Fruit fly (Drosophila melanogaster): ENCODE results near the gene CIAPIN1.

DNA sequence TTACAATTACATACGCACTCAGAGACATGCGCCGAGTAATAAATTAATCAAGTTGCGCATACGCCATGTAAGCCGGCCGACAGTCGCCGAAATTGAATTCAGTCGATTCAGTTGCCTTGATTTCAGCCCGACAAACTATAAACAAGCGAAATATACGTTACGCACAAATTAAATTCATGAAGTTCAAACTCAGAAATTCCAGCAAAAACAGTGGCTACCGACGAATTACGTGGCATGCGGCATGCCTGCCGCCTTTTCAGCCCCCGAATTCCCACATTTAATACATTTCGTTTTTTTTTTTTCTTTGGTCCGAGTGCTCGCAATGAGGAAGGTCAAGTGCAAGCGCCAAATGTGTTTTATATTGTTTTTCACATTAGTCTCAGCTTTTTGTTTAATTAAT is 38.3 kb downstream of the CIAPIN1 start:
- TF ChIP-seq ttk (optimal IDR thresholded peaks at IDR 0.05) (no peak), insv (optimal IDR thresholded peaks at IDR 0.05) (no peak), Sin3A (optimal IDR thresholded peaks at IDR 0.05) (no peak), Myc (optimal IDR thresholded peaks at IDR 0.05) (no peak)
